Fruit fly (Drosophila melanogaster): ENCODE results near the gene Flacc.

Flacc gene

dm6 chrX:18857916-18858315 lies 35.5 kb downstream of the Flacc start, which contains the start of gene Usp39 (continued):
- TF ChIP-seq CG11247 (GFP tag; IDR thresholded peaks at IDR 0.05) = no peak
- TF ChIP-seq Adf1 (GFP tag; IDR thresholded peaks at IDR 0.05) = no peak
- no peak for TF ChIP-seq CG15696 (tag; optimal IDR thresholded peaks at IDR 0.05)
- no peak for TF ChIP-seq psq (GFP tag; optimal IDR thresholded peaks at IDR 0.05)
- TF ChIP-seq CG10267 (tag; optimal IDR thresholded peaks at IDR 0.05) = peak; percentile 38
- TF ChIP-seq CG4617 (GFP tag; optimal IDR thresholded peaks at IDR 0.05; ENCODE audit: borderline replicate concordance) = peak; percentile 12
- TF ChIP-seq CG6272 (GFP tag; IDR thresholded peaks at IDR 0.05) = no peak
- TF ChIP-seq CG2712 (tag; optimal IDR thresholded peaks at IDR 0.05) = peak; percentile 32
- TF ChIP-seq unc-4 (GFP tag; IDR thresholded peaks at IDR 0.05; ENCODE audit: partially characterized antibody) = peak; percentile 46; the same call in 1 of the 2 replicates
- TF ChIP-seq CG10979 (tag; optimal IDR thresholded peaks at IDR 0.05) = peak; percentile 4
- peak; percentile 18 for TF ChIP-seq CG1602 (GFP tag; optimal IDR thresholded peaks at IDR 0.05)
- TF ChIP-seq CG2116 (GFP tag; optimal IDR thresholded peaks at IDR 0.05) = peak; percentile 53
- no peak for TF ChIP-seq Kr (GFP tag; optimal IDR thresholded peaks at IDR 0.05)
- TF ChIP-seq Hand (GFP tag; optimal IDR thresholded peaks at IDR 0.05) = no peak
- TF ChIP-seq CG17802 (tag; optimal IDR thresholded peaks at IDR 0.05) = peak; percentile 92
- TF ChIP-seq Bgb (GFP tag; IDR thresholded peaks at IDR 0.05; ENCODE audit: partially characterized antibody) = peak; percentile 75
- TF ChIP-seq ara (GFP tag; IDR thresholded peaks at IDR 0.05) = no peak
- no peak for TF ChIP-seq pan (optimal IDR thresholded peaks at IDR 0.05)
- peak in 1 of 2 experiments; percentile 19 for TF ChIP-seq pan (GFP tag; optimal IDR thresholded peaks at IDR 0.05 in 1 of 2, IDR thresholded peaks at IDR 0.05 in 1 of 2)
- TF ChIP-seq Elba2 (GFP tag; optimal IDR thresholded peaks at IDR 0.05) = no peak
- no peak for TF ChIP-seq twi (tag; optimal IDR thresholded peaks at IDR 0.05)
- no peak for TF ChIP-seq CG11398 (GFP tag; optimal IDR thresholded peaks at IDR 0.05)
- no peak for TF ChIP-seq MTF-1 (GFP tag; optimal IDR thresholded peaks at IDR 0.05; ENCODE audit: borderline replicate concordance)
- TF ChIP-seq CG43689 (GFP tag; IDR thresholded peaks at IDR 0.05) = no peak
- no peak for TF ChIP-seq wek (GFP tag; optimal IDR thresholded peaks at IDR 0.05)
- peak; percentile 52; the same call in 2 of the 3 replicates for TF ChIP-seq vnd (GFP tag; IDR thresholded peaks at IDR 0.05; ENCODE audit: partially characterized antibody)
- peak; percentile 80 for TF ChIP-seq row (GFP tag; IDR thresholded peaks at IDR 0.05)
- peak; percentile 99 for TF ChIP-seq CG7357 (GFP tag; IDR thresholded peaks at IDR 0.05)
- peak; percentile 18; the same call in 1 of the 2 replicates for TF ChIP-seq CG10366 (GFP tag; IDR thresholded peaks at IDR 0.05)
- no peak for TF ChIP-seq Atf-2 (GFP tag; optimal IDR thresholded peaks at IDR 0.05)
- TF ChIP-seq HmgZ (tag; optimal IDR thresholded peaks at IDR 0.05) = no peak
- TF ChIP-seq dmrt11E (tag; optimal IDR thresholded peaks at IDR 0.05) = peak; percentile 26
- TF ChIP-seq CG17361 (GFP tag; IDR thresholded peaks at IDR 0.05) = peak; percentile 61; the same call in 2 of the 3 replicates
- no peak for TF ChIP-seq jumu (GFP tag; optimal IDR thresholded peaks at IDR 0.05)
- peak; percentile 93 for TF ChIP-seq ssp (GFP tag; IDR thresholded peaks at IDR 0.05)
- no peak for TF ChIP-seq jing (GFP tag; optimal IDR thresholded peaks at IDR 0.05)
- TF ChIP-seq Drgx (GFP tag; IDR thresholded peaks at IDR 0.05) = no peak
- TF ChIP-seq MBD-R2 (GFP tag; IDR thresholded peaks at IDR 0.05) = peak; percentile 78
- TF ChIP-seq nmo (GFP tag; optimal IDR thresholded peaks at IDR 0.05) = peak; percentile 51
- no peak for TF ChIP-seq CG5953 (GFP tag; IDR thresholded peaks at IDR 0.05)
- no peak for TF ChIP-seq pita (GFP tag; optimal IDR thresholded peaks at IDR 0.05)
- peak; percentile 46 for TF ChIP-seq CoRest (tag; optimal IDR thresholded peaks at IDR 0.05)
- TF ChIP-seq jigr1 (GFP tag; IDR thresholded peaks at IDR 0.05) = no peak
- no peak for TF ChIP-seq CG10959 (GFP tag; IDR thresholded peaks at IDR 0.05)
- peak; percentile 25; the same call in 1 of the 2 replicates for TF ChIP-seq ato (GFP tag; IDR thresholded peaks at IDR 0.05; ENCODE audit: partially characterized antibody)
- peak; percentile 28; the same call in 1 of the 2 replicates for TF ChIP-seq sob (GFP tag; IDR thresholded peaks at IDR 0.05)
- TF ChIP-seq mam (GFP tag; optimal IDR thresholded peaks at IDR 0.05) = peak; percentile 22
- peak; percentile 80 for TF ChIP-seq Dref (GFP tag; IDR thresholded peaks at IDR 0.05)
- TF ChIP-seq Pdp1 (GFP tag; optimal IDR thresholded peaks at IDR 0.05) = peak in 1 of 2 experiments; percentile 2
- peak; percentile 75 for TF ChIP-seq HLH4C (GFP tag; IDR thresholded peaks at IDR 0.05; ENCODE audit: partially characterized antibody)
- TF ChIP-seq CG1024 (GFP tag; IDR thresholded peaks at IDR 0.05) = peak; percentile 71; the same call in 1 of the 2 replicates
